Worm (Caenorhabditis elegans): Measurements from ENCODE around the gene Y41G9A.17.
A peak's percentile ranks its signal among the peaks of the same experiment; 100 is the strongest.

Gene Y41G9A.17

DNA sequence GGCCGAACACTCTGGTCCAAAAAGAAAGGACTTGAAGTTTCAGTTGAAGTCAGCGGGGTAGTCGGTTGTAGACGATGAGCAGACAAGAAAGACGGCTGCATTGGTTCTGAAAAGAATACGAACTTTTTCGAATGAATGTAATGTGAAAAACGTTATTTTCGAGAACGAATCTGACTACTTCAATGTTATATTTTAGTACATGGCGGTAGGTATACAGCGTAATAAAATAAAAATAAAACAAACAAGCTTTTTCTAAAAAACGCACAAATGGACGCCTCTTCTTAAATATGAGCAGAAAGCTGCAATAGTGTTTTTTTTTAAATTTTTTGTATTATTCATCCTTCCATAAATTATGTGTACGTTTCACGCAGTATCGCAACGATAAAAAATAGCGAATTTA, at the start of gene Y41G9A.17:
TSS of gene Y41G9A.17 (minus strand) at position 101 of the 400 bp plus-strand sequence.
- TF ChIP-seq attf-5 (GFP tag; optimal IDR thresholded peaks at IDR 0.05) (no peak), F33H1.4 (GFP tag; IDR thresholded peaks at IDR 0.05) (no peak), attf-6 (GFP tag; IDR thresholded peaks at IDR 0.05) (no peak), F49E8.2 (tag; optimal IDR thresholded peaks at IDR 0.05; ENCODE audit: insufficient read depth) (no peak), B0336.3 (GFP tag; IDR thresholded peaks at IDR 0.05) (no peak), lag-1 (GFP tag; IDR thresholded peaks at IDR 0.05) (no peak), ekl-4 (GFP tag; IDR thresholded peaks at IDR 0.05) (no peak), F10E7.11 (tag; optimal IDR thresholded peaks at IDR 0.05) (no peak), bed-1 (GFP tag; IDR thresholded peaks at IDR 0.05) (no peak), nhr-90 (tag; optimal IDR thresholded peaks at IDR 0.05) (no peak), T07F8.4 (tag; optimal IDR thresholded peaks at IDR 0.05) (no peak), hmg-20 (GFP tag; IDR thresholded peaks at IDR 0.05) (no peak), lin-26 (GFP tag; IDR thresholded peaks at IDR 0.05) (no peak), pha-4 (tag; optimal IDR thresholded peaks at IDR 0.05) (no peak), ztf-26 (tag; optimal IDR thresholded peaks at IDR 0.05) (no peak)

DNA sequence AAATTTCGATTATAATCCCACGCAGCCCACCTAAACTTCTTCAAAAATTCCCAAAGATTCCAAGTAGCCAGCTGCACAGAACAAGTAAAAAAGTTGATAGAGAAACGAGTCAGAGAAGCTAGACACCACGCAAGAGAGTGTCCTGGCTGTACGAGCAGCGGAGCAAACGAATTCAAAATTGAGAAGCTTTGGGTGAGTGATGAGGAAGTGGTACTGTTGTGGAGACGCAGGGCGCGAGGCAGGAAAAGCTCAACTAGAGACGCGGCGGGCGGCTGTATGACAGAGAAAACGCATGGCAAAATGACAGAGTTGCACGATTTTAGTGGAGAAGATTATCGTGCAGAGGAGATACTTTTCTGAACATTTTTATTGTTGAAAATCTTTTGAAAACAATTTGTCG, 49.7 kb upstream of the Y41G9A.17 start:
- TF ChIP-seq somi-1 (GFP tag; optimal IDR thresholded peaks at IDR 0.05): no peak
- TF ChIP-seq unc-130 (GFP tag; optimal IDR thresholded peaks at IDR 0.05): no peak
- TF ChIP-seq F23B12.7 (tag; optimal IDR thresholded peaks at IDR 0.05; ENCODE audit: insufficient read depth): no peak
- peak; percentile 81 for TF ChIP-seq zfh-2 (GFP tag; conservative IDR thresholded peaks at IDR 0.05)
- no peak for TF ChIP-seq gei-17 (GFP tag; optimal IDR thresholded peaks at IDR 0.05)
- TF ChIP-seq nhr-80 (tag; optimal IDR thresholded peaks at IDR 0.05): peak; percentile 67
- TF ChIP-seq B0019.2 (GFP tag; conservative IDR thresholded peaks at IDR 0.05): no peak
- TF ChIP-seq dox-1 (GFP tag; IDR thresholded peaks at IDR 0.05): peak; percentile 66; the same call in 1 of the 2 replicates
- TF ChIP-seq ztf-28 (GFP tag; IDR thresholded peaks at IDR 0.05): no peak
- TF ChIP-seq madf-10 (tag; optimal IDR thresholded peaks at IDR 0.05): no peak
- peak; percentile 82; the same call in 1 of the 2 replicates for TF ChIP-seq hmg-1.2 (GFP tag; IDR thresholded peaks at IDR 0.05)
- peak; percentile 50 for TF ChIP-seq K12H6.12 (tag; optimal IDR thresholded peaks at IDR 0.05)
- no peak for TF ChIP-seq nhr-179 (tag; optimal IDR thresholded peaks at IDR 0.05)
- no peak for TF ChIP-seq cebp-1 (GFP tag; IDR thresholded peaks at IDR 0.05)
- TF ChIP-seq cebp-1 (tag; optimal IDR thresholded peaks at IDR 0.05): peak; percentile 39
- TF ChIP-seq lin-40 (tag; optimal IDR thresholded peaks at IDR 0.05): peak; percentile 29

ce11 chrX:3048696-3049095, 49.1 kb upstream of the Y41G9A.17 start:
- TF ChIP-seq atf-7 (tag; optimal IDR thresholded peaks at IDR 0.05): no peak
- no peak for TF ChIP-seq snpc-4 (GFP tag; optimal IDR thresholded peaks at IDR 0.05)
- no peak for TF ChIP-seq snpc-4 (tag; optimal IDR thresholded peaks at IDR 0.05)
- no peak for TF ChIP-seq F23B12.7 (tag; optimal IDR thresholded peaks at IDR 0.05; ENCODE audit: insufficient read depth)
- no peak for TF ChIP-seq ztf-6 (GFP tag; IDR thresholded peaks at IDR 0.05)
- no peak for TF ChIP-seq let-526 (GFP tag; IDR thresholded peaks at IDR 0.05)
- no peak for TF ChIP-seq egl-44 (GFP tag; IDR thresholded peaks at IDR 0.05)
- TF ChIP-seq nfya-2 (GFP tag; IDR thresholded peaks at IDR 0.05): no peak
- TF ChIP-seq mxl-1 (tag; optimal IDR thresholded peaks at IDR 0.05): no peak
- no peak for TF ChIP-seq ceh-79 (tag; optimal IDR thresholded peaks at IDR 0.05)
- no peak for TF ChIP-seq ztf-26 (tag; optimal IDR thresholded peaks at IDR 0.05)
- TF ChIP-seq unc-62 (GFP tag; optimal IDR thresholded peaks at IDR 0.05): no peak
- TF ChIP-seq lin-35 (GFP tag; optimal IDR thresholded peaks at IDR 0.05): no peak
- TF ChIP-seq mes-4 (tag; optimal IDR thresholded peaks at IDR 0.05): no peak
- TF ChIP-seq chd-7 (tag; optimal IDR thresholded peaks at IDR 0.05): no peak
- no peak for TF ChIP-seq snpc-1.1 (tag; optimal IDR thresholded peaks at IDR 0.05; ENCODE audit: insufficient read depth)
- TF ChIP-seq akir-1 (GFP tag; optimal IDR thresholded peaks at IDR 0.05): no peak
- TF ChIP-seq somi-1 (GFP tag; optimal IDR thresholded peaks at IDR 0.05): no peak
- TF ChIP-seq K12H6.12 (tag; optimal IDR thresholded peaks at IDR 0.05): no peak

All from whole organism, young adult.